Worm (Caenorhabditis elegans) whole organism, late embryonic: ENCODE measurements around the gene C06E4.3.

ENCODE experiments used
- ama-1 ChIP-seq: fragments of 150-350 bp; optimal IDR thresholded peaks from 2 replicates; lab custom pipeline; 2014
- ceh-2 ChIP-seq: sonication (generic microtip); optimal IDR thresholded peaks from 2 replicates; lab custom pipeline; 2016; ENCODE audit warnings: missing genotype, missing genetic modification characterization, missing compliant biosample characterization
- dmd-4 ChIP-seq: sonication (generic microtip); optimal IDR thresholded peaks from 2 replicates; lab custom pipeline; 2016; ENCODE audit warnings: borderline replicate concordance, missing genetic modification characterization, missing compliant biosample characterization
- hlh-15 ChIP-seq: sonication (generic microtip); optimal IDR thresholded peaks from 2 replicates; lab custom pipeline; 2016; ENCODE audit warnings: missing genetic modification characterization, missing compliant biosample characterization
- nhr-11 ChIP-seq: fragments of 150-350 bp; optimal IDR thresholded peaks from 2 replicates; lab custom pipeline; 2014; ENCODE audit warnings: missing biosample characterization, missing genetic modification characterization
- pax-1 ChIP-seq: fragments of 150-350 bp; optimal IDR thresholded peaks from 2 replicates; lab custom pipeline; 2014; ENCODE audit warnings: missing biosample characterization, missing genetic modification characterization

DNA sequence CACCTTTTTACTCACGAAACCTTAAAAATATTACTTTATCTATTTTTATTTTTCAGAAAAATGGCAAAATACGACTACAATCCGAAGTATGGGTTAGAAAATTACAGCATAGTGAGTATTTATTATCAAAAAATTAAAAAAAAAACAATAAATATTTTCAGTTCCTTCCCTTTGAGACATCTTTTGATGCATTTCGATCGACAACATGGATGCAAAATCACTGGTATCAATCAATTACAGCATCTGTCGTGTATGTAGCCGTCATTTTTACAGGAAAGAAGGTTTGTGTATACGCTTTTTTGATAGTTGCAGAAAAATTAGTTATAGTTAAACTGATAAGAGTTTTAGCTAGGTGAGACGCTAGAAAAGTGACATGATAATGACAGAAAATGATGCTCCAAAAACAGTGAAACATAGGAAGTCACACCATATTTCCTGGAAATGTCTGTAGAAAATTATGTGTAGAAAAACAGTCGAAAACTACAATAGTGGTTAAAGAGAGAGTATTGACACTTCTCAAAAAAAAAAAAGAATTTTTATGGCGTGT, 22.9 kb upstream of the C06E4.3 start, which contains the start of gene elo-3:
- TF ChIP-seq pax-1 (tag; lab: Kevin White, UChicago) (no peak), nhr-11 (tag; lab: Kevin White, UChicago) (no peak), ceh-2 (tag; lab: Kevin White, UChicago) (no peak), ama-1 (lab: Kevin White, UChicago) (no peak), hlh-15 (tag; lab: Kevin White, UChicago) (no peak), dmd-4 (tag; lab: Kevin White, UChicago) (no peak)
